Fruit fly (Drosophila melanogaster) whole organism, embryonic: ENCODE measurements around the gene sau.

ENCODE experiments used
- CG18764 ChIP-seq: fragments of 200-800 bp; sonication (Bioruptor generic); optimal IDR thresholded peaks from 3 replicates; lab custom pipeline; 2016; ENCODE audit warnings: missing biosample characterization, missing genetic modification characterization
- CG2678 ChIP-seq: fragments of 200-800 bp; sonication (Bioruptor generic); optimal IDR thresholded peaks from 3 replicates; lab custom pipeline; 2019; ENCODE audit warnings: missing biosample characterization, mild to moderate bottlenecking, missing genetic modification characterization, moderate library complexity
- CG34376 ChIP-seq: fragments of 200-800 bp; sonication (Bioruptor generic); optimal IDR thresholded peaks from 2 replicates; lab custom pipeline; 2018; ENCODE audit warnings: missing biosample characterization, mild to moderate bottlenecking, missing genetic modification characterization
- CG4328 ChIP-seq: fragments of 200-800 bp; sonication (Bioruptor generic); optimal IDR thresholded peaks from 3 replicates; lab custom pipeline; 2017; ENCODE audit warnings: missing biosample characterization, missing genetic modification reagents, missing genetic modification characterization
- Ets65A ChIP-seq: fragments of 200-800 bp; sonication (Bioruptor generic); peaks from one replicate; lab custom pipeline; 2016; ENCODE audit warnings: missing biosample characterization, missing genetic modification characterization
- Lim3 ChIP-seq: fragments of 200-800 bp; sonication (Bioruptor generic); IDR thresholded peaks from 2 replicates; pipeline ENCODE4 v1.3.6; 2022; ENCODE audit warnings: missing biosample characterization, missing genetic modification characterization
- NC2α ChIP-seq: fragments of 200-800 bp; sonication (Bioruptor generic); optimal IDR thresholded peaks from 2 replicates; lab custom pipeline; 2016; ENCODE audit warnings: missing biosample characterization, missing genetic modification characterization
- YL-1 ChIP-seq: fragments of 200-800 bp; sonication (Bioruptor generic); optimal IDR thresholded peaks from 3 replicates; lab custom pipeline; 2017; ENCODE audit warnings: missing biosample characterization, mild to moderate bottlenecking, missing genetic modification characterization
- bsh ChIP-seq, 2 experiments: fragments of 200-800 bp; sonication (Bioruptor generic); optimal IDR thresholded peaks; 2 replicates each; lab custom pipeline; 2017 to 2018; ENCODE audit warnings: mild to moderate bottlenecking in 2 of 2, missing biosample characterization in 2 of 2, missing genetic modification characterization in 2 of 2, moderate library complexity in 1 of 2
- hth ChIP-seq: fragments of >200 bp; optimal IDR thresholded peaks from 2 replicates; lab custom pipeline; 2017; ENCODE audit warnings: inconsistent platforms
- kni ChIP-seq: fragments of 200-800 bp; sonication (Bioruptor generic); optimal IDR thresholded peaks from 3 replicates; lab custom pipeline; 2017; ENCODE audit warnings: mild to moderate bottlenecking, missing biosample characterization, missing genetic modification reagents, missing genetic modification characterization
- rib ChIP-seq: fragments of 200-800 bp; sonication (Bioruptor generic); IDR thresholded peaks from 2 replicates; pipeline ENCODE4 v1.3.6; 2022; ENCODE audit warnings: missing biosample characterization, missing genetic modification characterization
- toy ChIP-seq: fragments of 200-800 bp; sonication (Bioruptor generic); IDR thresholded peaks from 2 replicates; pipeline ENCODE4 v1.3.6; 2022; ENCODE audit warnings: missing biosample characterization, missing genetic modification characterization
- yki ChIP-seq: fragments of >200 bp; optimal IDR thresholded peaks from 3 replicates; lab custom pipeline; 2018

dm6 chr2L:2178810-2179143 lies 47.4 kb upstream of the sau start:
- TF ChIP-seq Lim3 (GFP tag; lab: Robert Waterston, UW): no peak
- no peak for TF ChIP-seq bsh (GFP tag; optimal IDR thresholded peaks at IDR 0.05; lab: Kevin White, UChicago)
- TF ChIP-seq CG34376 (GFP tag; lab: Kevin White, UChicago): no peak
- TF ChIP-seq CG2678 (tag; lab: Kevin White, UChicago): no peak
- TF ChIP-seq yki (lab: Kevin White, UChicago): peak; percentile 15
- no peak for TF ChIP-seq hth (lab: Kevin White, UChicago)
- no peak for TF ChIP-seq rib (GFP tag; lab: Robert Waterston, UW)
- TF ChIP-seq NC2α (GFP tag; lab: Kevin White, UChicago): no peak
- TF ChIP-seq CG4328 (GFP tag; lab: Kevin White, UChicago): no peak
- no peak for TF ChIP-seq toy (GFP tag; lab: Robert Waterston, UW)
- TF ChIP-seq YL-1 (GFP tag; lab: Kevin White, UChicago): no peak
- TF ChIP-seq kni: no peak
- TF ChIP-seq Ets65A (GFP tag; lab: Kevin White, UChicago): no peak
- no peak for TF ChIP-seq CG18764
